Fruit fly (Drosophila melanogaster) whole organism, prepupa: ENCODE results near the gene Caper.

Source experiments
- Blimp-1 ChIP-seq: fragments of 200-800 bp; sonication (Bioruptor generic); optimal IDR thresholded peaks from 3 replicates; lab custom pipeline; 2017; ENCODE audit warnings: missing biosample characterization, missing genetic modification characterization, mild to moderate bottlenecking, moderate library complexity, missing genetic modification reagents
- CG10631 ChIP-seq: fragments of 200-800 bp; sonication (Bioruptor generic); optimal IDR thresholded peaks from 2 replicates; lab custom pipeline; 2016; ENCODE audit warnings: missing biosample characterization, missing genetic modification characterization
- CG10669 ChIP-seq: fragments of 200-800 bp; sonication (Bioruptor generic); optimal IDR thresholded peaks from 3 replicates; lab custom pipeline; 2018; ENCODE audit warnings: missing biosample characterization, mild to moderate bottlenecking, missing genetic modification characterization, moderate library complexity
- CG11294 ChIP-seq: fragments of 200-800 bp; sonication (Bioruptor generic); IDR thresholded peaks from 2 replicates; pipeline ENCODE4 v1.3.6; 2022; ENCODE audit warnings: missing biosample characterization, missing genetic modification characterization
- CG11762 ChIP-seq: fragments of 200-800 bp; sonication (Bioruptor generic); optimal IDR thresholded peaks from 3 replicates; lab custom pipeline; 2016; ENCODE audit warnings: missing biosample characterization, missing genetic modification characterization; ENCODE audit not compliant: insufficient read depth
- CG15336 ChIP-seq: fragments of 200-800 bp; sonication (Bioruptor generic); IDR thresholded peaks from 2 replicates; pipeline ENCODE4 v1.3.6; 2022; ENCODE audit warnings: missing biosample characterization, missing genetic modification characterization
- CG1621 ChIP-seq: fragments of 200-800 bp; sonication (Bioruptor generic); optimal IDR thresholded peaks from 3 replicates; lab custom pipeline; 2018; ENCODE audit warnings: missing biosample characterization, mild to moderate bottlenecking, missing genetic modification characterization
- CG3032 ChIP-seq: fragments of 200-800 bp; optimal IDR thresholded peaks from 2 replicates; lab custom pipeline; 2019; ENCODE audit warnings: missing biosample characterization, mild to moderate bottlenecking, missing genetic modification characterization, moderate library complexity
- CG32006 ChIP-seq: fragments of 200-800 bp; sonication (Bioruptor generic); optimal IDR thresholded peaks from 3 replicates; lab custom pipeline; 2017; ENCODE audit warnings: missing biosample characterization, mild to moderate bottlenecking, missing genetic modification characterization
- CG34406 ChIP-seq: fragments of 200-800 bp; sonication (Bioruptor generic); optimal IDR thresholded peaks from 3 replicates; lab custom pipeline; 2016; ENCODE audit warnings: missing biosample characterization, missing genetic modification characterization
- CG4318 ChIP-seq: fragments of 200-800 bp; sonication (Bioruptor generic); optimal IDR thresholded peaks from 3 replicates; lab custom pipeline; 2017; ENCODE audit warnings: missing biosample characterization, mild to moderate bottlenecking, missing genetic modification characterization
- CG6276 ChIP-seq: fragments of 200-800 bp; sonication (Bioruptor generic); optimal IDR thresholded peaks from 2 replicates; lab custom pipeline; 2017; ENCODE audit warnings: missing biosample characterization, mild to moderate bottlenecking, missing genetic modification characterization
- CG6792 ChIP-seq: fragments of 200-800 bp; sonication (Bioruptor generic); optimal IDR thresholded peaks from 3 replicates; lab custom pipeline; 2016; ENCODE audit warnings: missing biosample characterization, missing genetic modification characterization
- CG6808 ChIP-seq: fragments of 200-800 bp; sonication (Bioruptor generic); optimal IDR thresholded peaks from 3 replicates; lab custom pipeline; 2017; ENCODE audit warnings: missing biosample characterization, missing genetic modification characterization, mild to moderate bottlenecking, moderate library complexity, missing genetic modification reagents
- CG6854 ChIP-seq: fragments of 200-800 bp; sonication (Bioruptor generic); optimal IDR thresholded peaks from 2 replicates; lab custom pipeline; 2017; ENCODE audit warnings: missing biosample characterization, mild to moderate bottlenecking, missing genetic modification characterization
- CG8319 ChIP-seq: fragments of 200-800 bp; sonication (Bioruptor generic); optimal IDR thresholded peaks from 3 replicates; lab custom pipeline; 2016; ENCODE audit warnings: missing biosample characterization, missing genetic modification characterization
- CG8632 ChIP-seq: fragments of 200-800 bp; sonication (Bioruptor generic); optimal IDR thresholded peaks from 3 replicates; lab custom pipeline; 2016; ENCODE audit warnings: missing biosample characterization, missing genetic modification characterization
- Eip78C ChIP-seq: fragments of 200-800 bp; sonication (Bioruptor generic); peaks from one replicate; lab custom pipeline; 2016; ENCODE audit warnings: missing biosample characterization, missing genetic modification characterization
- Ets96B ChIP-seq: fragments of 200-800 bp; optimal IDR thresholded peaks from 2 replicates; lab custom pipeline; 2019; ENCODE audit warnings: missing biosample characterization, mild to moderate bottlenecking, missing genetic modification characterization, moderate library complexity
- Gug ChIP-seq: fragments of 200-800 bp; sonication (Bioruptor generic); IDR thresholded peaks from 2 replicates; pipeline ENCODE4 v1.3.6; 2022; ENCODE audit warnings: missing biosample characterization, missing genetic modification characterization
- Hr38 ChIP-seq: sonication (Bioruptor generic); optimal IDR thresholded peaks from 2 replicates; lab custom pipeline; 2016; ENCODE audit warnings: missing biosample characterization, missing genetic modification characterization
- Hr39 ChIP-seq: fragments of 200-800 bp; sonication (Bioruptor generic); optimal IDR thresholded peaks from 2 replicates; lab custom pipeline; 2016; ENCODE audit warnings: missing biosample characterization, missing genetic modification characterization
- Hr4 ChIP-seq: fragments of 200-800 bp; sonication (Bioruptor generic); optimal IDR thresholded peaks from 3 replicates; lab custom pipeline; 2016; ENCODE audit warnings: missing biosample characterization, missing genetic modification characterization
- Lpt ChIP-seq: fragments of 200-800 bp; sonication (Bioruptor generic); optimal IDR thresholded peaks from 3 replicates; lab custom pipeline; 2016; ENCODE audit warnings: missing biosample characterization, missing genetic modification characterization
- Sox102F ChIP-seq: fragments of 200-800 bp; sonication (Bioruptor generic); optimal IDR thresholded peaks from 2 replicates; lab custom pipeline; 2016; ENCODE audit warnings: missing biosample characterization, mild to moderate bottlenecking, missing genetic modification characterization
- Sox15 ChIP-seq: fragments of 200-800 bp; sonication (Bioruptor generic); optimal IDR thresholded peaks from 3 replicates; lab custom pipeline; 2016; ENCODE audit warnings: missing biosample characterization, missing genetic modification characterization
- achi ChIP-seq: fragments of 200-800 bp; sonication (Bioruptor generic); optimal IDR thresholded peaks from 3 replicates; lab custom pipeline; 2016; ENCODE audit warnings: missing biosample characterization, missing genetic modification characterization
- acj6 ChIP-seq: fragments of 200-800 bp; sonication (Bioruptor generic); optimal IDR thresholded peaks from 3 replicates; lab custom pipeline; 2016; ENCODE audit warnings: missing biosample characterization, missing genetic modification characterization
- eg ChIP-seq: fragments of 200-800 bp; sonication (Bioruptor generic); IDR thresholded peaks from 3 replicates; pipeline ENCODE4 v1.3.6; 2022; ENCODE audit warnings: missing biosample characterization, missing genetic modification characterization
- esn ChIP-seq: fragments of 200-800 bp; sonication (Bioruptor generic); optimal IDR thresholded peaks from 2 replicates; lab custom pipeline; 2016; ENCODE audit warnings: missing biosample characterization, mild to moderate bottlenecking, missing genetic modification characterization, moderate library complexity
- fd59A ChIP-seq: fragments of 200-800 bp; sonication (Bioruptor generic); optimal IDR thresholded peaks from 2 replicates; lab custom pipeline; 2017; ENCODE audit warnings: missing biosample characterization, mild to moderate bottlenecking, missing genetic modification characterization, missing genetic modification reagents
- fkh ChIP-seq: fragments of 200-800 bp; sonication (Bioruptor generic); optimal IDR thresholded peaks from 3 replicates; lab custom pipeline; 2017; ENCODE audit warnings: missing biosample characterization, mild to moderate bottlenecking, missing genetic modification characterization, moderate library complexity
- lz ChIP-seq: fragments of 200-800 bp; sonication (Bioruptor generic); optimal IDR thresholded peaks from 3 replicates; lab custom pipeline; 2016; ENCODE audit warnings: missing biosample characterization, missing genetic modification characterization
- net ChIP-seq: fragments of 200-800 bp; sonication (Bioruptor generic); optimal IDR thresholded peaks from 3 replicates; lab custom pipeline; 2016; ENCODE audit warnings: missing biosample characterization, missing genetic modification characterization
- pdm3 ChIP-seq: fragments of 200-800 bp; sonication (Bioruptor generic); optimal IDR thresholded peaks from 3 replicates; lab custom pipeline; 2016; ENCODE audit warnings: missing biosample characterization, missing genetic modification characterization
- spab ChIP-seq: fragments of 200-800 bp; sonication (Bioruptor generic); optimal IDR thresholded peaks from 2 replicates; lab custom pipeline; 2017; ENCODE audit warnings: missing biosample characterization, mild to moderate bottlenecking, missing genetic modification characterization, missing genetic modification reagents
- svp ChIP-seq: fragments of 200-800 bp; sonication (Bioruptor generic); peaks from one replicate; lab custom pipeline; 2016; ENCODE audit warnings: missing biosample characterization, missing genetic modification characterization
- topi ChIP-seq: fragments of 200-800 bp; sonication (Bioruptor generic); optimal IDR thresholded peaks from 3 replicates; lab custom pipeline; 2016; ENCODE audit warnings: missing biosample characterization, missing genetic modification characterization

Gene Caper

dm6 chr2L:6991085-6991484 is 41.4 kb upstream of the Caper start (continued):
- TF ChIP-seq achi (GFP tag; lab: Kevin White, UChicago) (peak; percentile 59), CG6854 (GFP tag; lab: Kevin White, UChicago) (no peak), Blimp-1 (GFP tag; lab: Kevin White, UChicago) (no peak), CG6792 (GFP tag; lab: Kevin White, UChicago) (peak; percentile 66), CG32006 (GFP tag; lab: Kevin White, UChicago) (peak; percentile 76), CG1621 (tag; lab: Kevin White, UChicago) (peak; percentile 66), lz (no peak), fkh (GFP tag; lab: Kevin White, UChicago) (no peak), Hr4 (GFP tag; lab: Kevin White, UChicago) (peak; percentile 76), svp (GFP tag; lab: Kevin White, UChicago) (peak; percentile 55), CG8632 (GFP tag; lab: Kevin White, UChicago) (peak; percentile 33), topi (GFP tag; lab: Kevin White, UChicago) (peak; percentile 54), Sox102F (GFP tag; lab: Kevin White, UChicago) (no peak), CG11294 (GFP tag; lab: Robert Waterston, UW) (peak; percentile 37; the same call in 1 of the 2 replicates), CG3032 (tag; lab: Kevin White, UChicago) (peak; percentile 65), Eip78C (peak; percentile 91), CG10669 (peak; percentile 64), eg (GFP tag; lab: Robert Waterston, UW) (peak; percentile 83), Hr38 (GFP tag; lab: Kevin White, UChicago) (no peak), Ets96B (tag; lab: Kevin White, UChicago) (peak; percentile 76), Hr39 (GFP tag; lab: Kevin White, UChicago) (peak; percentile 20), CG11762 (GFP tag; lab: Kevin White, UChicago) (peak; percentile 46), CG15336 (GFP tag; lab: Robert Waterston, UW) (peak; percentile 78), esn (no peak)

- no peak for TF ChIP-seq lz
- no peak for TF ChIP-seq achi (GFP tag; lab: Kevin White, UChicago)
- TF ChIP-seq net (GFP tag; lab: Kevin White, UChicago): no peak
- TF ChIP-seq acj6: no peak
- TF ChIP-seq Sox15 (GFP tag; lab: Kevin White, UChicago): no peak
- TF ChIP-seq eg (GFP tag; lab: Robert Waterston, UW): 0 out of 3 replicates have a peak, but pooled peaks have one; percentile 6
- TF ChIP-seq CG34406 (GFP tag; lab: Kevin White, UChicago): no peak
- TF ChIP-seq, all 60 proteins: peak for 1
Observed at dm6 chr2L:6998736-6999135, 33.8 kb upstream of the Caper start.

dm6 chr2L:7004304-7004703 is 28.2 kb upstream of the Caper start:
- TF ChIP-seq Eip78C (peak; percentile 7), svp (GFP tag; lab: Kevin White, UChicago) (peak; percentile 49), spab (GFP tag; lab: Kevin White, UChicago) (no peak), Blimp-1 (GFP tag; lab: Kevin White, UChicago) (peak; percentile 27)

- no peak for TF ChIP-seq fkh (GFP tag; lab: Kevin White, UChicago)
- TF ChIP-seq Eip78C: peak; percentile 21
Observed at dm6 chr2L:7005489-7005888, 27.0 kb upstream of the Caper start.

- TF ChIP-seq Lpt (GFP tag; lab: Kevin White, UChicago): no peak
- no peak for TF ChIP-seq CG6854 (GFP tag; lab: Kevin White, UChicago)
- no peak for TF ChIP-seq CG10631 (GFP tag; lab: Kevin White, UChicago)
- TF ChIP-seq Gug (GFP tag; lab: Robert Waterston, UW): no peak
- TF ChIP-seq CG10669: no peak
- no peak for TF ChIP-seq CG8319
- no peak for TF ChIP-seq CG32006 (GFP tag; lab: Kevin White, UChicago)
- TF ChIP-seq CG6808 (GFP tag; lab: Kevin White, UChicago): no peak
- no peak for TF ChIP-seq eg (GFP tag; lab: Robert Waterston, UW)
- TF ChIP-seq fd59A (GFP tag; lab: Kevin White, UChicago): no peak
- TF ChIP-seq pdm3 (GFP tag; lab: Kevin White, UChicago): no peak
- no peak for TF ChIP-seq svp (GFP tag; lab: Kevin White, UChicago)
- TF ChIP-seq Sox15 (GFP tag; lab: Kevin White, UChicago): no peak
- no peak for TF ChIP-seq Hr39 (GFP tag; lab: Kevin White, UChicago)
- TF ChIP-seq CG6276 (GFP tag; lab: Kevin White, UChicago): no peak
- TF ChIP-seq CG4318 (GFP tag; lab: Kevin White, UChicago): no peak
Observed at dm6 chr2L:7007564-7007963, 25.0 kb upstream of the Caper start.
